Worm (Caenorhabditis elegans): Measurements from ENCODE around the gene btb-17.

The btb-17 gene

ce11 chrII:3259254-3259653, 36.0 kb upstream of the btb-17 start, which contains the start of gene gcy-19 (continued):
- TF ChIP-seq ama-1 (optimal IDR thresholded peaks at IDR 0.05) (no peak), ama-1 (GFP tag; optimal IDR thresholded peaks at IDR 0.05) (no peak), F57A8.1 (GFP tag; optimal IDR thresholded peaks at IDR 0.05) (no peak), let-607 (tag; optimal IDR thresholded peaks at IDR 0.05) (no peak), snpc-4 (GFP tag; optimal IDR thresholded peaks at IDR 0.05) (no peak), snpc-4 (tag; optimal IDR thresholded peaks at IDR 0.05) (no peak), somi-1 (GFP tag; optimal IDR thresholded peaks at IDR 0.05) (no peak), zfh-2 (GFP tag; conservative IDR thresholded peaks at IDR 0.05) (no peak)

- no peak for TF ChIP-seq Y95B8A.8 (GFP tag; IDR thresholded peaks at IDR 0.05)
- no peak for TF ChIP-seq rpc-1 (optimal IDR thresholded peaks at IDR 0.05)
- TF ChIP-seq rpc-1 (tag; optimal IDR thresholded peaks at IDR 0.05): peak; percentile 33
These were observed 32.7 kb upstream of the btb-17 start, which contains the start of gene F02E11.2 for ce11 chrII:3262504-3262903. Gene F02E11.2, plus strand, starts transcription at chrII:3262804.

- peak; percentile 44 for TF ChIP-seq B0261.1 (tag; optimal IDR thresholded peaks at IDR 0.05)
- TF ChIP-seq F37B4.10 (GFP tag; IDR thresholded peaks at IDR 0.05): no peak
- no peak for TF ChIP-seq dpl-1 (GFP tag; optimal IDR thresholded peaks at IDR 0.05)
- TF ChIP-seq tbp1 (GFP tag; optimal IDR thresholded peaks at IDR 0.05): peak; percentile 67
- no peak for TF ChIP-seq ceh-58 (GFP tag; IDR thresholded peaks at IDR 0.05)
- no peak for TF ChIP-seq rpc-1 (optimal IDR thresholded peaks at IDR 0.05)
- peak; percentile 58 for TF ChIP-seq rpc-1 (tag; optimal IDR thresholded peaks at IDR 0.05)
- TF ChIP-seq pbrm-1 (GFP tag; IDR thresholded peaks at IDR 0.05): no peak
These were observed 30.5 kb upstream of the btb-17 start for ce11 chrII:3264704-3265103.

ce11 chrII:3267365-3267764, 27.8 kb upstream of the btb-17 start, which contains the start of gene F02E11.7:
Gene F02E11.7, plus strand, starts transcription at chrII:3267665.
- no peak for TF ChIP-seq egl-44 (GFP tag; IDR thresholded peaks at IDR 0.05)
- TF ChIP-seq nfyb-1 (GFP tag; IDR thresholded peaks at IDR 0.05): no peak
- TF ChIP-seq xnd-1 (tag; optimal IDR thresholded peaks at IDR 0.05): no peak
- TF ChIP-seq zfh-2 (GFP tag; conservative IDR thresholded peaks at IDR 0.05): no peak
- no peak for TF ChIP-seq unc-130 (GFP tag; optimal IDR thresholded peaks at IDR 0.05)
- no peak for TF ChIP-seq ceh-100 (GFP tag; IDR thresholded peaks at IDR 0.05)
- no peak for TF ChIP-seq rec-8 (tag; optimal IDR thresholded peaks at IDR 0.05)

ce11 chrII:3267815-3268214, 27.4 kb upstream of the btb-17 start:
- TF ChIP-seq nhr-179 (tag; optimal IDR thresholded peaks at IDR 0.05) (no peak), hsf-1 (GFP tag; IDR thresholded peaks at IDR 0.05) (no peak), lin-26 (GFP tag; IDR thresholded peaks at IDR 0.05) (peak; percentile 80; the same call in 1 of the 2 replicates), D2030.7 (GFP tag; IDR thresholded peaks at IDR 0.05) (no peak), F22D6.2 (tag; optimal IDR thresholded peaks at IDR 0.05) (no peak), xnd-1 (tag; optimal IDR thresholded peaks at IDR 0.05) (no peak), gei-17 (GFP tag; optimal IDR thresholded peaks at IDR 0.05) (no peak), bed-2 (GFP tag; IDR thresholded peaks at IDR 0.05) (no peak), Y56A3A.18 (GFP tag; IDR thresholded peaks at IDR 0.05) (no peak), K12H6.12 (tag; optimal IDR thresholded peaks at IDR 0.05) (no peak), tbp1 (GFP tag; optimal IDR thresholded peaks at IDR 0.05) (peak; percentile 95), him-1 (tag; optimal IDR thresholded peaks at IDR 0.05) (peak; percentile 63), K11D2.4 (GFP tag; IDR thresholded peaks at IDR 0.05) (no peak), pha-4 (tag; optimal IDR thresholded peaks at IDR 0.05) (no peak), lin-40 (tag; optimal IDR thresholded peaks at IDR 0.05) (no peak), ceh-100 (GFP tag; IDR thresholded peaks at IDR 0.05) (0 out of 2 replicates have a peak, but pooled peaks have one; percentile 32), F23B12.7 (tag; optimal IDR thresholded peaks at IDR 0.05; ENCODE audit: insufficient read depth) (no peak), nhr-27 (tag; optimal IDR thresholded peaks at IDR 0.05) (no peak), sea-2 (GFP tag; IDR thresholded peaks at IDR 0.05) (no peak), let-607 (tag; optimal IDR thresholded peaks at IDR 0.05) (no peak), attf-6 (GFP tag; IDR thresholded peaks at IDR 0.05) (no peak), ama-1 (optimal IDR thresholded peaks at IDR 0.05) (no peak), ama-1 (GFP tag; optimal IDR thresholded peaks at IDR 0.05) (peak; percentile 16 to 25), rpc-1 (optimal IDR thresholded peaks at IDR 0.05) (peak; percentile 65), rpc-1 (tag; optimal IDR thresholded peaks at IDR 0.05) (peak; percentile 78), Y53F4B.3 (GFP tag; IDR thresholded peaks at IDR 0.05) (no peak), ceh-27 (GFP tag; optimal IDR thresholded peaks at IDR 0.05) (no peak)
